Worm (Caenorhabditis elegans): ENCODE measurements around the gene Y73C8C.3.

DNA sequence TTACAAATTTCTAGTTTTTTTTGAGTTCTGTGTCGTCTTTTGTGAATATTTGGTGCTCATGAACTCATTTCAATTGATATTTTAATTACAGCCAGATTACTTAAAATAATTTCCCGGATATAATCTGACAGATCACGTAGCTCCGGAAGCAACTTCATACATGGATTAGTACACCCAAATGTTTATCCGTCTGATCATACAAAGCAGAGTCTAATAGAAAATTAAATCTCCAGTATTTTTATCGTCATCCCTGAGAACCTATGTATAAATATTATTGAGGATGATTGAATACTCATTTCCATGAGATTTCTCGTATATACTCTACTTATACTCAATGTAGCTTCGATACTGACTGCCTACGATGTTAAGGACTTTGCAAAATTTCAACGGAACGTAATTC is 9.8 kb downstream of the Y73C8C.3 start, which contains the start of gene Y73C8C.12:
- TF ChIP-seq skn-1 (tag; optimal IDR thresholded peaks at IDR 0.05) (no peak), gmeb-1 (tag; optimal IDR thresholded peaks at IDR 0.05) (no peak), lin-39 (tag; optimal IDR thresholded peaks at IDR 0.05) (no peak), nhr-77 (tag; optimal IDR thresholded peaks at IDR 0.05) (no peak), elt-1 (tag; optimal IDR thresholded peaks at IDR 0.05) (no peak), nhr-11 (tag; optimal IDR thresholded peaks at IDR 0.05) (no peak), mdl-1 (tag; optimal IDR thresholded peaks at IDR 0.05) (no peak), F13H6.1 (tag; optimal IDR thresholded peaks at IDR 0.05) (no peak)

Measured in whole organism, L2 larva.